Worm (Caenorhabditis elegans) whole organism, mixed stage, embryonic: ENCODE results near the gene nhr-36.

Experiments used
- bed-3 ChIP-seq: fragments of 200-800 bp; sonication (Bioruptor generic); optimal IDR thresholded peaks from 3 replicates; lab custom pipeline; 2018; ENCODE audit warnings: mild to moderate bottlenecking, missing genetic modification characterization, moderate library complexity, missing compliant biosample characterization
- ces-1 ChIP-seq: fragments of 150-350 bp; optimal IDR thresholded peaks from 2 replicates; lab custom pipeline; 2014; ENCODE audit warnings: missing biosample characterization, missing genetic modification reagents, missing genetic modification characterization
- elt-3 ChIP-seq: fragments of 150-350 bp; optimal IDR thresholded peaks from 2 replicates; lab custom pipeline; 2014; ENCODE audit warnings: missing biosample characterization, missing genetic modification characterization
- flh-1 ChIP-seq: fragments of 200-800 bp; sonication (Bioruptor generic); optimal IDR thresholded peaks from 2 replicates; lab custom pipeline; 2018; ENCODE audit warnings: mild to moderate bottlenecking, missing genetic modification characterization, moderate library complexity, missing compliant biosample characterization
- lsy-2 ChIP-seq: fragments of 150-350 bp; optimal IDR thresholded peaks from 2 replicates; lab custom pipeline; 2014; ENCODE audit warnings: missing biosample characterization, missing genetic modification characterization
- mep-1 ChIP-seq: fragments of 150-350 bp; optimal IDR thresholded peaks from 2 replicates; lab custom pipeline; 2017; ENCODE audit warnings: missing biosample characterization, missing genetic modification reagents, missing genetic modification characterization, inconsistent platforms
- nhr-237 ChIP-seq: fragments of 150-350 bp; optimal IDR thresholded peaks from 2 replicates; lab custom pipeline; 2014; ENCODE audit warnings: missing biosample characterization, missing genetic modification characterization
- nhr-28 ChIP-seq: fragments of 150-350 bp; optimal IDR thresholded peaks from 2 replicates; lab custom pipeline; 2014; ENCODE audit warnings: missing biosample characterization, missing genetic modification characterization
- pha-4 ChIP-seq: fragments of 150-350 bp; optimal IDR thresholded peaks from 2 replicates; lab custom pipeline; 2018; ENCODE audit warnings: missing biosample characterization, missing genetic modification reagents, missing genetic modification characterization
- sptf-1 ChIP-seq: sonication (generic microtip); optimal IDR thresholded peaks from 2 replicates; lab custom pipeline; 2017; ENCODE audit warnings: mild to moderate bottlenecking, missing genetic modification characterization, moderate library complexity, missing compliant biosample characterization
- ztf-11 ChIP-seq: fragments of 150-350 bp; optimal IDR thresholded peaks from 2 replicates; lab custom pipeline; 2014; ENCODE audit warnings: missing biosample characterization, missing genetic modification characterization

DNA sequence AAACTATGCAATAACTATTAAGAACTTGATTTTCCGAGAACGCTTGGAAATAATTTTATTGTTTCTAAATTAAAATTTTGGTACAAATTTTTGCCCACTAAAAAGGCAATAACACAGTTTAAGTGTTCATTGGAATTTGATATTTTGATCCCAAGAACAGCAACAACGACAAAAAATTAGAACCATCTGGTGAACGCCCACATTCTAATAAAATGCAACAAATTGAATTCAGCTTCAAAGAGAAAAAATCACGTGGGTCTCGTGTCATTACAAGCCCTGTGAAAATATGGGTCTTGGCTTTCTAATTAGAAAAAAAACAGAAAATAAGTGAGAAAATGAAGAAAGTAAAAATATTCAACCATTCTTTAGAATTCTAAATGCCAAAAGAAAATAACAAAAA is 10.4 kb upstream of the nhr-36 start:
- TF ChIP-seq lsy-2 (tag; lab: Kevin White, UChicago) (no peak), ztf-11 (tag; lab: Kevin White, UChicago) (no peak), pha-4 (tag; lab: Kevin White, UChicago) (no peak), nhr-237 (tag; lab: Kevin White, UChicago) (no peak), ces-1 (no peak), elt-3 (tag; lab: Kevin White, UChicago) (no peak), sptf-1 (tag; lab: Kevin White, UChicago) (no peak), mep-1 (tag; lab: Kevin White, UChicago) (no peak), nhr-28 (tag; lab: Kevin White, UChicago) (no peak), bed-3 (GFP tag; lab: Kevin White, UChicago) (no peak), flh-1 (GFP tag; lab: Kevin White, UChicago) (no peak)
